Worm (Caenorhabditis elegans): Measurements from ENCODE around the gene F45D3.3.

DNA sequence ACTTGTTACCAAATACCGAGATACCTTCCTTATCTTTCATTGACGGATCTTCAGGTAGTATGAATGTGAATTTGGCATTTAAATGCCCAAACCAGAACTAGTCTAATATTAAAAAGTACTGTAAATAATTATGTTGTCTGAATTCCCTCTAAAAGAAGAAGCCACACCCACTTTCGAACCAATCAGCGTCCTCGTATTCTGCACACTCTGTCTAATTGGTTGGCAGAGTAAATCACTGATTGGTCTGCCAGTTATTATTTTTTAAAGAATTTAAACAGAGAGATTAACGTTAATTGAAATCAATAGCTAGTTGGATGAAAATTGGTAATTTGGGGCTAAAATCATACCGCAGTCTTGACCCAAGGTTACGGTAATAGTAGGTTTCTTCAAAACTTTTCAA, 44.5 kb downstream of the F45D3.3 start:
- TF ChIP-seq mdl-1 (tag; optimal IDR thresholded peaks at IDR 0.05) (no peak), snpc-4 (tag; optimal IDR thresholded peaks at IDR 0.05) (no peak), pqm-1 (tag; optimal IDR thresholded peaks at IDR 0.05) (no peak), lin-39 (tag; optimal IDR thresholded peaks at IDR 0.05) (no peak), elt-3 (tag; optimal IDR thresholded peaks at IDR 0.05) (no peak), ztf-4 (tag; optimal IDR thresholded peaks at IDR 0.05) (no peak), unc-62 (GFP tag; optimal IDR thresholded peaks at IDR 0.05) (no peak), fkh-10 (GFP tag; optimal IDR thresholded peaks at IDR 0.05) (no peak), nhr-237 (tag; optimal IDR thresholded peaks at IDR 0.05) (no peak), nhr-11 (tag; optimal IDR thresholded peaks at IDR 0.05) (no peak)

Data from whole organism, L3 larva.